Fruit fly (Drosophila melanogaster) whole organism, embryonic: ENCODE results near the gene VhaSFD.

Source experiments
- ATbp ChIP-seq: fragments of 200-800 bp; sonication (Bioruptor generic); optimal IDR thresholded peaks from 2 replicates; lab custom pipeline; 2017; ENCODE audit warnings: missing biosample characterization, mild to moderate bottlenecking, missing genetic modification characterization, missing genetic modification reagents
- Asciz ChIP-seq: fragments of 200-800 bp; sonication (Bioruptor generic); optimal IDR thresholded peaks from 2 replicates; lab custom pipeline; 2017; ENCODE audit warnings: missing biosample characterization, mild to moderate bottlenecking, missing genetic modification characterization, missing genetic modification reagents
- Awh ChIP-seq: fragments of 200-800 bp; sonication (Bioruptor generic); IDR thresholded peaks from 2 replicates; pipeline ENCODE4, ENCODE4 v1.3.6; 2022; ENCODE audit warnings: missing biosample characterization, missing genetic modification characterization
- CG10431 ChIP-seq: fragments of 200-800 bp; sonication (Bioruptor generic); optimal IDR thresholded peaks from 3 replicates; lab custom pipeline; 2018; ENCODE audit warnings: missing biosample characterization, mild to moderate bottlenecking, missing genetic modification characterization
- CG10654 ChIP-seq: fragments of 200-800 bp; sonication (Bioruptor generic); optimal IDR thresholded peaks from 2 replicates; lab custom pipeline; 2016; ENCODE audit warnings: missing biosample characterization, missing genetic modification characterization
- CG11398 ChIP-seq: fragments of 200-800 bp; sonication (Bioruptor generic); optimal IDR thresholded peaks from 2 replicates; lab custom pipeline; 2016; ENCODE audit warnings: missing biosample characterization, missing genetic modification characterization
- CG11504 ChIP-seq: fragments of 200-800 bp; sonication (Bioruptor generic); optimal IDR thresholded peaks from 3 replicates; lab custom pipeline; 2019; ENCODE audit warnings: missing biosample characterization, mild to moderate bottlenecking, missing genetic modification characterization, moderate library complexity
- CG11695 ChIP-seq: fragments of 200-800 bp; sonication (Bioruptor generic); IDR thresholded peaks from 3 replicates; pipeline ENCODE4 v1.3.6; 2022; ENCODE audit warnings: missing biosample characterization, missing genetic modification characterization
- CG15269 ChIP-seq: fragments of 200-800 bp; sonication (Bioruptor generic); optimal IDR thresholded peaks from 2 replicates; lab custom pipeline; 2018; ENCODE audit warnings: missing biosample characterization, mild to moderate bottlenecking, missing genetic modification characterization, moderate library complexity
- CG15514 ChIP-seq: fragments of 200-800 bp; sonication (Bioruptor generic); optimal IDR thresholded peaks from 3 replicates; lab custom pipeline; 2017; ENCODE audit warnings: missing biosample characterization, missing genetic modification characterization, mild to moderate bottlenecking, moderate library complexity, missing genetic modification reagents
- CG1603 ChIP-seq: fragments of 200-800 bp; sonication (Bioruptor generic); optimal IDR thresholded peaks from 2 replicates; lab custom pipeline; 2019; ENCODE audit warnings: missing biosample characterization, mild to moderate bottlenecking, missing genetic modification characterization, moderate library complexity
- CG17385 ChIP-seq: fragments of 200-800 bp; sonication (Bioruptor generic); optimal IDR thresholded peaks from 3 replicates; lab custom pipeline; 2018; ENCODE audit warnings: missing biosample characterization, mild to moderate bottlenecking, missing genetic modification characterization
- CG18011 ChIP-seq: fragments of 200-800 bp; sonication (Bioruptor generic); optimal IDR thresholded peaks from 2 replicates; lab custom pipeline; 2017; ENCODE audit warnings: missing biosample characterization, missing genetic modification characterization, mild to moderate bottlenecking, moderate library complexity, missing genotype
- CG2875 ChIP-seq: fragments of 200-800 bp; sonication (Bioruptor generic); optimal IDR thresholded peaks from 2 replicates; lab custom pipeline; 2017; ENCODE audit warnings: missing biosample characterization, mild to moderate bottlenecking, missing genetic modification characterization, missing genetic modification reagents
- CG32532 ChIP-seq: fragments of 200-800 bp; sonication (Bioruptor generic); IDR thresholded peaks from 2 replicates; pipeline ENCODE4 v1.3.6; 2022; ENCODE audit warnings: missing biosample characterization, missing genetic modification characterization
- CG4282 ChIP-seq: fragments of 200-800 bp; sonication (Bioruptor generic); optimal IDR thresholded peaks from 2 replicates; lab custom pipeline; 2016; ENCODE audit warnings: missing biosample characterization, missing genetic modification characterization
- CG4360 ChIP-seq: fragments of 200-800 bp; sonication (Bioruptor generic); IDR thresholded peaks from 2 replicates; pipeline ENCODE4 v1.3.6; 2022; ENCODE audit warnings: missing biosample characterization, missing genetic modification characterization
- CG4404 ChIP-seq: fragments of 200-800 bp; sonication (Bioruptor generic); IDR thresholded peaks from 2 replicates; pipeline ENCODE4 v1.3.6; 2022; ENCODE audit warnings: missing biosample characterization, missing genetic modification characterization
- CG7556 ChIP-seq: fragments of 200-800 bp; sonication (Bioruptor generic); optimal IDR thresholded peaks from 2 replicates; lab custom pipeline; 2017; ENCODE audit warnings: missing biosample characterization, mild to moderate bottlenecking, missing genetic modification characterization
- CG9797 ChIP-seq: fragments of 200-800 bp; sonication (Bioruptor generic); optimal IDR thresholded peaks from 3 replicates; lab custom pipeline; 2018; ENCODE audit warnings: missing biosample characterization, mild to moderate bottlenecking, missing genetic modification characterization
- D19A ChIP-seq: fragments of 200-800 bp; optimal IDR thresholded peaks from 3 replicates; lab custom pipeline; 2019; ENCODE audit warnings: missing biosample characterization, mild to moderate bottlenecking, missing genetic modification characterization, moderate library complexity
- E2f1 ChIP-seq: fragments of 200-800 bp; sonication (Bioruptor generic); IDR thresholded peaks from 2 replicates; pipeline ENCODE4 v1.3.6; 2022; ENCODE audit warnings: missing biosample characterization, missing genetic modification characterization
- Hr3 ChIP-seq: fragments of 200-800 bp; sonication (Bioruptor generic); optimal IDR thresholded peaks from 3 replicates; lab custom pipeline; 2016; ENCODE audit warnings: missing biosample characterization, missing genetic modification characterization
- Med ChIP-seq: fragments of 200-800 bp; sonication (Bioruptor generic); peaks from one replicate; lab custom pipeline; 2016; ENCODE audit warnings: missing biosample characterization, missing genetic modification characterization, mild to moderate bottlenecking, inconsistent platforms, moderate library complexity
- Myb ChIP-seq: fragments of 200-800 bp; sonication (Bioruptor generic); optimal IDR thresholded peaks from 2 replicates; lab custom pipeline; 2016; ENCODE audit warnings: missing biosample characterization, missing genetic modification characterization
- NFAT ChIP-seq: fragments of 200-800 bp; sonication (Bioruptor generic); IDR thresholded peaks from 2 replicates; pipeline ENCODE4 v1.3.6; 2022; ENCODE audit warnings: missing biosample characterization, missing genetic modification characterization
- Opbp ChIP-seq: fragments of 200-800 bp; sonication (Bioruptor generic); IDR thresholded peaks from 3 replicates; pipeline ENCODE4 v1.3.6; 2022; ENCODE audit warnings: missing biosample characterization, missing genetic modification characterization; ENCODE audit not compliant: partially characterized antibody
- Ssrp ChIP-seq: fragments of 200-800 bp; sonication (Bioruptor generic); optimal IDR thresholded peaks from 2 replicates; lab custom pipeline; 2018; ENCODE audit warnings: missing biosample characterization, mild to moderate bottlenecking, missing genetic modification characterization, moderate library complexity
- Usf ChIP-seq: fragments of 200-800 bp; sonication (Bioruptor generic); optimal IDR thresholded peaks from 2 replicates; lab custom pipeline; 2017; ENCODE audit warnings: missing genotype, missing biosample characterization, missing genetic modification characterization
- Xrp1 ChIP-seq: fragments of 200-800 bp; sonication (Bioruptor generic); IDR thresholded peaks from 2 replicates; pipeline ENCODE4 v1.3.6; 2022; ENCODE audit warnings: missing biosample characterization, missing genetic modification characterization
- ci ChIP-seq: fragments of 200-800 bp; sonication (Bioruptor generic); IDR thresholded peaks from 3 replicates; pipeline ENCODE4 v1.3.6; 2022; ENCODE audit warnings: missing biosample characterization, missing genetic modification characterization
- dysf ChIP-seq: fragments of 200-800 bp; sonication (Bioruptor generic); IDR thresholded peaks from 3 replicates; pipeline ENCODE4 v1.3.6; 2022; ENCODE audit warnings: missing biosample characterization, missing genetic modification characterization
- eve ChIP-seq, 2 experiments: fragments of >200 bp; optimal IDR thresholded peaks; 2 replicates each; lab custom pipeline; 2017; ENCODE audit warnings: missing biosample characterization in 2 of 2, missing genetic modification characterization in 2 of 2
- jing ChIP-seq: fragments of 200-800 bp; sonication (Bioruptor generic); optimal IDR thresholded peaks from 2 replicates; lab custom pipeline; 2018; ENCODE audit warnings: missing biosample characterization, mild to moderate bottlenecking, missing genetic modification characterization
- kni ChIP-seq: fragments of 200-800 bp; sonication (Bioruptor generic); optimal IDR thresholded peaks from 3 replicates; lab custom pipeline; 2017; ENCODE audit warnings: mild to moderate bottlenecking, missing biosample characterization, missing genetic modification reagents, missing genetic modification characterization
- nau ChIP-seq: fragments of 200-800 bp; sonication (Bioruptor generic); optimal IDR thresholded peaks from 3 replicates; lab custom pipeline; 2017; ENCODE audit warnings: missing biosample characterization, mild to moderate bottlenecking, missing genetic modification characterization, missing genetic modification reagents
- nmo ChIP-seq: fragments of 200-800 bp; sonication (Bioruptor generic); optimal IDR thresholded peaks from 2 replicates; lab custom pipeline; 2018; ENCODE audit warnings: missing biosample characterization, mild to moderate bottlenecking, missing genetic modification characterization, moderate library complexity
- psq ChIP-seq: fragments of 200-800 bp; sonication (Bioruptor generic); optimal IDR thresholded peaks from 2 replicates; lab custom pipeline; 2017; ENCODE audit warnings: missing biosample characterization, missing genetic modification characterization
- sens-2 ChIP-seq: fragments of 200-800 bp; sonication (Bioruptor generic); IDR thresholded peaks from 2 replicates; pipeline ENCODE4 v1.3.6; 2022; ENCODE audit warnings: missing biosample characterization, missing genetic modification characterization
- sisA ChIP-seq: fragments of 200-800 bp; sonication (Bioruptor generic); IDR thresholded peaks from 2 replicates; pipeline ENCODE4 v1.3.6; 2022; ENCODE audit warnings: missing biosample characterization, missing genetic modification characterization
- tio ChIP-seq: fragments of 200-800 bp; sonication (Bioruptor generic); optimal IDR thresholded peaks from 2 replicates; lab custom pipeline; 2017; ENCODE audit warnings: missing biosample characterization, missing genetic modification characterization, inconsistent platforms

VhaSFD gene

dm6 chr2L:16710677-16711076 lies 16.9 kb downstream of the VhaSFD start:
- no peak for TF ChIP-seq psq
- TF ChIP-seq CG18011 (GFP tag; lab: Kevin White, UChicago), result no peak
- TF ChIP-seq Med, result peak; percentile 14
- peak; percentile 25 for TF ChIP-seq Asciz (GFP tag; lab: Kevin White, UChicago)
- 0 out of 2 replicates have a peak, but pooled peaks have one; percentile 11 for TF ChIP-seq Xrp1 (GFP tag; lab: Robert Waterston, UW)
- TF ChIP-seq CG4282 (GFP tag; lab: Kevin White, UChicago), result no peak
- no peak for TF ChIP-seq sisA (GFP tag; lab: Robert Waterston, UW)
- TF ChIP-seq kni (GFP tag; lab: Kevin White, UChicago), result peak; percentile 68
- no peak for TF ChIP-seq CG11504 (tag; lab: Kevin White, UChicago)
- no peak for TF ChIP-seq CG4404 (GFP tag; lab: Robert Waterston, UW)
- no peak for TF ChIP-seq CG15514
- TF ChIP-seq Hr3 (GFP tag; lab: Kevin White, UChicago), result no peak
- no peak for TF ChIP-seq CG9797 (GFP tag; lab: Kevin White, UChicago)
- peak; percentile 18 for TF ChIP-seq CG2875 (GFP tag; lab: Kevin White, UChicago)
- peak; percentile 20; the same call in 1 of the 2 replicates for TF ChIP-seq Awh
- TF ChIP-seq CG4360 (GFP tag; lab: Robert Waterston, UW), result 0 out of 2 replicates have a peak, but pooled peaks have one; percentile 14
- no peak for TF ChIP-seq CG32532 (GFP tag; lab: Robert Waterston, UW)
- no peak for TF ChIP-seq CG15269 (tag; lab: Kevin White, UChicago)
- TF ChIP-seq CG11398 (GFP tag; lab: Kevin White, UChicago), result no peak
- TF ChIP-seq CG1603 (tag; lab: Kevin White, UChicago), result peak; percentile 6
- TF ChIP-seq CG11695 (GFP tag; lab: Robert Waterston, UW), result 0 out of 3 replicates have a peak, but pooled peaks have one; percentile 9
- no peak for TF ChIP-seq Usf
- peak in 1 of 2 experiments; percentile 31 for TF ChIP-seq eve (GFP tag; optimal IDR thresholded peaks at IDR 0.05; lab: Kevin White, UChicago)
- 0 out of 3 replicates have a peak, but pooled peaks have one; percentile 38 for TF ChIP-seq ci (GFP tag; lab: Robert Waterston, UW)
- TF ChIP-seq sens-2 (GFP tag; lab: Robert Waterston, UW), result no peak
- peak; percentile 25 for TF ChIP-seq CG17385 (GFP tag; lab: Kevin White, UChicago)
- TF ChIP-seq NFAT (GFP tag; lab: Robert Waterston, UW), result no peak
- peak; percentile 86 for TF ChIP-seq CG10431 (GFP tag; lab: Kevin White, UChicago)
- no peak for TF ChIP-seq Opbp
- TF ChIP-seq CG7556 (GFP tag; lab: Kevin White, UChicago), result no peak
- no peak for TF ChIP-seq jing (GFP tag; lab: Kevin White, UChicago)
- TF ChIP-seq Myb, result no peak
- TF ChIP-seq dysf (GFP tag; lab: Robert Waterston, UW), result no peak
- TF ChIP-seq CG10654 (GFP tag; lab: Kevin White, UChicago), result no peak
- no peak for TF ChIP-seq D19A (tag; lab: Kevin White, UChicago)
- TF ChIP-seq nmo (GFP tag; lab: Kevin White, UChicago), result no peak
- peak; percentile 18 for TF ChIP-seq nau (GFP tag; lab: Kevin White, UChicago)
- TF ChIP-seq Ssrp (tag; lab: Kevin White, UChicago), result no peak
- no peak for TF ChIP-seq E2f1 (GFP tag; lab: Robert Waterston, UW)
- TF ChIP-seq tio, result no peak
- TF ChIP-seq ATbp (GFP tag; lab: Kevin White, UChicago), result peak; percentile 35
